Fruit fly (Drosophila melanogaster) whole organism, embryonic: Measurements from ENCODE around the gene Ppm1.

Experiments used
- Blimp-1 ChIP-seq: fragments of 200-800 bp; sonication (Bioruptor generic); optimal IDR thresholded peaks from 3 replicates; lab custom pipeline; 2018; ENCODE audit warnings: missing biosample characterization, missing genetic modification characterization, mild to moderate bottlenecking, moderate library complexity, missing genetic modification reagents
- CG10979 ChIP-seq: fragments of 200-800 bp; sonication (Bioruptor generic); optimal IDR thresholded peaks from 2 replicates; lab custom pipeline; 2018; ENCODE audit warnings: missing biosample characterization, mild to moderate bottlenecking, missing genetic modification characterization, moderate library complexity
- CG18764 ChIP-seq: fragments of 200-800 bp; sonication (Bioruptor generic); optimal IDR thresholded peaks from 3 replicates; lab custom pipeline; 2016; ENCODE audit warnings: missing biosample characterization, missing genetic modification characterization
- CG3847 ChIP-seq: fragments of 200-800 bp; sonication (Bioruptor generic); IDR thresholded peaks from 2 replicates; pipeline ENCODE4 v1.3.6; 2022; ENCODE audit warnings: missing biosample characterization, missing genetic modification characterization
- CG4854 ChIP-seq: fragments of 200-800 bp; sonication (Bioruptor generic); optimal IDR thresholded peaks from 2 replicates; lab custom pipeline; 2016; ENCODE audit warnings: missing biosample characterization, missing genetic modification characterization, inconsistent platforms
- D19B ChIP-seq: fragments of 200-800 bp; sonication (Bioruptor generic); optimal IDR thresholded peaks from 2 replicates; lab custom pipeline; 2017; ENCODE audit warnings: missing biosample characterization, mild to moderate bottlenecking, missing genetic modification characterization
- Deaf1 ChIP-seq: fragments of 200-800 bp; optimal IDR thresholded peaks from 3 replicates; lab custom pipeline; 2019; ENCODE audit warnings: missing biosample characterization, mild to moderate bottlenecking, missing genetic modification characterization, moderate library complexity
- Hr3 ChIP-seq: fragments of 200-800 bp; sonication (Bioruptor generic); optimal IDR thresholded peaks from 3 replicates; lab custom pipeline; 2016; ENCODE audit warnings: missing biosample characterization, missing genetic modification characterization
- Ssrp ChIP-seq: fragments of 200-800 bp; sonication (Bioruptor generic); optimal IDR thresholded peaks from 2 replicates; lab custom pipeline; 2018; ENCODE audit warnings: missing biosample characterization, mild to moderate bottlenecking, missing genetic modification characterization, moderate library complexity
- danr ChIP-seq: fragments of 200-800 bp; sonication (Bioruptor generic); IDR thresholded peaks from 2 replicates; pipeline ENCODE4 v1.3.6; 2022; ENCODE audit warnings: missing biosample characterization, missing genetic modification characterization
- hkb ChIP-seq, 2 experiments: fragments of 200-800 bp in 1 of 2; fragments of >200 bp in 1 of 2; sonication (Bioruptor generic) in 1 of 2; IDR thresholded peaks in 1 of 2; optimal IDR thresholded peaks in 1 of 2; 2 replicates each; pipeline versions ENCODE4 v1.3.6 to Lab custom; 2017 to 2022; ENCODE audit warnings: missing biosample characterization in 1 of 2, missing genetic modification characterization in 1 of 2
- pan ChIP-seq, 4 experiments: fragments of >200 bp in 3 of 4; fragments of 200-800 bp in 1 of 4; sonication (Bioruptor generic) in 1 of 4; optimal IDR thresholded peaks in 3 of 4; IDR thresholded peaks in 1 of 4; 2 replicates each; pipeline versions ENCODE4 v1.3.6 to Lab custom; 2017 to 2022; ENCODE audit warnings: missing biosample characterization in 2 of 4, missing genetic modification characterization in 2 of 4, mixed read lengths in 1 of 4
- sqz ChIP-seq: fragments of 200-800 bp; sonication (Bioruptor generic); optimal IDR thresholded peaks from 3 replicates; lab custom pipeline; 2018; ENCODE audit warnings: missing biosample characterization, mild to moderate bottlenecking, missing genetic modification characterization
- vfl ChIP-seq: fragments of 200-800 bp; sonication (Bioruptor generic); optimal IDR thresholded peaks from 2 replicates; lab custom pipeline; 2016; ENCODE audit warnings: missing biosample characterization, missing genetic modification characterization

DNA sequence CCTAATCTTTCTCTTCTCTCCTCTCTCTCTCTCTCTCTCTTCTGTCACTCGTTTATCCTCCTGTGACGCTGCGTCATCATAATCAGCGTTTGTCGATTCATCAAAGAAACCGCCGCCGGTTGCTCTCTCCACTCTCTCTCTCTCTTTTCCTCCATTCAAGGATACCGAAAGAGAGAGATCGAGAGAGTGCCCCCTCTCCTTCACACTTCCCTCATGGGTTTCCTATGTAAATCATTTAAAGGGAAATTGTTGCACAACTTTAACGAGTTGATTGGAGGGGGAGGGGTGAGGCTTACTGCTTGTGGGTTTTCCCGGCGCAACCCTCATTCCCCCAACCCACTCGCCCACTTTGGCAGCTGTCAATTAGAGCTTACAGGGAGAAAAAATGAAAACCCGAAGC lies 36.9 kb upstream of the Ppm1 start:
- TF ChIP-seq CG10979 (tag; lab: Kevin White, UChicago) (no peak), Ssrp (tag; lab: Kevin White, UChicago) (no peak), CG18764 (GFP tag; lab: Kevin White, UChicago) (no peak), CG4854 (GFP tag; lab: Kevin White, UChicago) (no peak), Blimp-1 (GFP tag; lab: Kevin White, UChicago) (no peak), vfl (no peak), hkb (optimal IDR thresholded peaks at IDR 0.05; lab: Kevin White, UChicago) (no peak), hkb (GFP tag; IDR thresholded peaks at IDR 0.05; lab: Robert Waterston, UW) (peak; percentile 32; the same call in 1 of the 2 replicates), Deaf1 (no peak), CG3847 (GFP tag; lab: Robert Waterston, UW) (no peak), sqz (no peak), Hr3 (GFP tag; lab: Kevin White, UChicago) (no peak), danr (no peak), D19B (GFP tag; lab: Kevin White, UChicago) (no peak), pan (optimal IDR thresholded peaks at IDR 0.05; lab: Kevin White, UChicago) (peak in 1 of 2 experiments; percentile 59), pan (GFP tag; optimal IDR thresholded peaks at IDR 0.05 in 1 of 2, IDR thresholded peaks at IDR 0.05 in 1 of 2) (peak in 1 of 2 experiments; percentile 51)
